Fruit fly (Drosophila melanogaster) whole organism, embryonic: ENCODE results near the gene Pp2A-29B.

Experiments
- Awh ChIP-seq: fragments of 200-800 bp; sonication (Bioruptor generic); IDR thresholded peaks from 2 replicates; pipeline ENCODE4, ENCODE4 v1.3.6; 2022; ENCODE audit warnings: missing biosample characterization, missing genetic modification characterization
- CG10431 ChIP-seq: fragments of 200-800 bp; sonication (Bioruptor generic); optimal IDR thresholded peaks from 3 replicates; lab custom pipeline; 2018; ENCODE audit warnings: missing biosample characterization, mild to moderate bottlenecking, missing genetic modification characterization
- CG10462 ChIP-seq: fragments of 200-800 bp; sonication (Bioruptor generic); optimal IDR thresholded peaks from 2 replicates; lab custom pipeline; 2016; ENCODE audit warnings: missing biosample characterization, missing genetic modification characterization
- CG12155 ChIP-seq: fragments of 200-800 bp; sonication (Bioruptor generic); optimal IDR thresholded peaks from 3 replicates; lab custom pipeline; 2016; ENCODE audit warnings: missing biosample characterization, missing genetic modification characterization
- CG12744 ChIP-seq: fragments of 200-800 bp; sonication (Bioruptor generic); optimal IDR thresholded peaks from 2 replicates; lab custom pipeline; 2016; ENCODE audit warnings: missing biosample characterization, missing genetic modification characterization
- CG1647 ChIP-seq: fragments of 200-800 bp; sonication (Bioruptor generic); optimal IDR thresholded peaks from 3 replicates; lab custom pipeline; 2016; ENCODE audit warnings: missing biosample characterization, missing genetic modification characterization
- CG17361 ChIP-seq: fragments of 200-800 bp; sonication (Bioruptor generic); IDR thresholded peaks from 3 replicates; pipeline ENCODE4 v1.3.6; 2022; ENCODE audit warnings: missing biosample characterization, missing genetic modification characterization
- CG18262 ChIP-seq: fragments of 200-800 bp; optimal IDR thresholded peaks from 3 replicates; lab custom pipeline; 2019; ENCODE audit warnings: missing biosample characterization, mild to moderate bottlenecking, missing genetic modification characterization, moderate library complexity
- CG33213 ChIP-seq: fragments of 200-800 bp; sonication (Bioruptor generic); optimal IDR thresholded peaks from 3 replicates; lab custom pipeline; 2016; ENCODE audit warnings: missing biosample characterization, missing genetic modification characterization
- CG34422 ChIP-seq: fragments of 200-800 bp; sonication (Bioruptor generic); IDR thresholded peaks from 3 replicates; pipeline ENCODE4 v1.3.6; 2022; ENCODE audit warnings: missing biosample characterization, missing genetic modification characterization
- CG42726 ChIP-seq: fragments of 200-800 bp; sonication (Bioruptor generic); IDR thresholded peaks from 2 replicates; pipeline ENCODE4 v1.3.6; 2022; ENCODE audit warnings: missing biosample characterization, missing genetic modification characterization; ENCODE audit not compliant: partially characterized antibody
- CG4282 ChIP-seq: fragments of 200-800 bp; sonication (Bioruptor generic); optimal IDR thresholded peaks from 2 replicates; lab custom pipeline; 2016; ENCODE audit warnings: missing biosample characterization, missing genetic modification characterization
- CG4404 ChIP-seq: fragments of 200-800 bp; sonication (Bioruptor generic); IDR thresholded peaks from 2 replicates; pipeline ENCODE4 v1.3.6; 2022; ENCODE audit warnings: missing biosample characterization, missing genetic modification characterization
- CG6791 ChIP-seq: fragments of 200-800 bp; sonication (Bioruptor generic); IDR thresholded peaks from 3 replicates; pipeline ENCODE4 v1.3.6; 2022; ENCODE audit warnings: missing biosample characterization, missing genetic modification characterization; ENCODE audit not compliant: partially characterized antibody
- CG7271 ChIP-seq: fragments of 200-800 bp; sonication (Bioruptor generic); optimal IDR thresholded peaks from 2 replicates; lab custom pipeline; 2018; ENCODE audit warnings: missing biosample characterization, mild to moderate bottlenecking, missing genetic modification characterization, moderate library complexity
- CG9437 ChIP-seq: fragments of 200-800 bp; sonication (Bioruptor generic); optimal IDR thresholded peaks from 2 replicates; lab custom pipeline; 2018; ENCODE audit warnings: missing biosample characterization, mild to moderate bottlenecking, missing genetic modification characterization
- CkIIα-i1 ChIP-seq: fragments of 200-800 bp; sonication (Bioruptor generic); IDR thresholded peaks from 2 replicates; pipeline ENCODE4 v1.3.6; 2022; ENCODE audit warnings: missing biosample characterization, missing genetic modification characterization
- Dip3 ChIP-seq: fragments of 200-800 bp; sonication (Bioruptor generic); optimal IDR thresholded peaks from 3 replicates; lab custom pipeline; 2016; ENCODE audit warnings: missing biosample characterization, missing genetic modification characterization
- Dll ChIP-seq: fragments of 200-800 bp; sonication (Bioruptor generic); IDR thresholded peaks from 4 replicates; pipeline ENCODE4 v1.3.6; 2022; ENCODE audit warnings: missing biosample characterization, missing genetic modification characterization; ENCODE audit not compliant: partially characterized antibody
- Fer2 ChIP-seq: fragments of 200-800 bp; sonication (Bioruptor generic); optimal IDR thresholded peaks from 2 replicates; lab custom pipeline; 2018; ENCODE audit warnings: missing biosample characterization, mild to moderate bottlenecking, missing genetic modification characterization, moderate library complexity
- HmgZ ChIP-seq: fragments of 200-800 bp; sonication (Bioruptor generic); optimal IDR thresholded peaks from 2 replicates; lab custom pipeline; 2018; ENCODE audit warnings: missing biosample characterization, mild to moderate bottlenecking, missing genetic modification characterization
- Hmr ChIP-seq: fragments of 200-800 bp; sonication (Bioruptor generic); optimal IDR thresholded peaks from 3 replicates; lab custom pipeline; 2017; ENCODE audit warnings: mild to moderate bottlenecking, missing biosample characterization, missing genetic modification reagents, missing genetic modification characterization
- Hr78 ChIP-seq, 2 experiments: fragments of 200-800 bp in 1 of 2; fragments of >200 bp in 1 of 2; sonication (Bioruptor generic) in 1 of 2; optimal IDR thresholded peaks; 2 replicates each; lab custom pipeline; 2017 to 2019; ENCODE audit warnings: missing biosample characterization in 2 of 2, missing genetic modification characterization in 2 of 2, mild to moderate bottlenecking in 1 of 2, moderate library complexity in 1 of 2
- NK7.1 ChIP-seq: fragments of 200-800 bp; sonication (Bioruptor generic); optimal IDR thresholded peaks from 3 replicates; lab custom pipeline; 2016; ENCODE audit warnings: missing biosample characterization, missing genetic modification characterization
- Sin3A ChIP-seq: fragments of >200 bp; optimal IDR thresholded peaks from 2 replicates; lab custom pipeline; 2018
- Sox100B ChIP-seq: fragments of 200-800 bp; sonication (Bioruptor generic); optimal IDR thresholded peaks from 3 replicates; lab custom pipeline; 2018; ENCODE audit warnings: missing biosample characterization, mild to moderate bottlenecking, missing genetic modification characterization
- Stat92E ChIP-seq, 3 experiments: fragments of >200 bp in 2 of 3; fragments of 200-800 bp in 1 of 3; sonication (Bioruptor generic) in 1 of 3; optimal IDR thresholded peaks; 2 replicates each; lab custom pipeline; 2017 to 2019; ENCODE audit warnings: missing biosample characterization in 3 of 3, missing genetic modification characterization in 3 of 3, mild to moderate bottlenecking in 1 of 3, moderate library complexity in 1 of 3
- Tbp ChIP-seq: fragments of >200 bp; optimal IDR thresholded peaks from 2 replicates; lab custom pipeline; 2018; ENCODE audit warnings: missing biosample characterization, missing genetic modification characterization
- Xbp1 ChIP-seq: fragments of 200-800 bp; sonication (Bioruptor generic); optimal IDR thresholded peaks from 3 replicates; lab custom pipeline; 2016; ENCODE audit warnings: missing biosample characterization, mild to moderate bottlenecking, missing genetic modification characterization
- YL-1 ChIP-seq: fragments of 200-800 bp; sonication (Bioruptor generic); optimal IDR thresholded peaks from 3 replicates; lab custom pipeline; 2017; ENCODE audit warnings: missing biosample characterization, mild to moderate bottlenecking, missing genetic modification characterization
- ac ChIP-seq: fragments of 200-800 bp; sonication (Bioruptor generic); optimal IDR thresholded peaks from 3 replicates; lab custom pipeline; 2017; ENCODE audit warnings: missing biosample characterization, mild to moderate bottlenecking, missing genetic modification characterization
- ap ChIP-seq: fragments of 200-800 bp; sonication (Bioruptor generic); IDR thresholded peaks from 2 replicates; pipeline ENCODE4 v1.3.6; 2022; ENCODE audit warnings: missing biosample characterization, missing genetic modification characterization
- bsh ChIP-seq, 2 experiments: fragments of 200-800 bp; sonication (Bioruptor generic); optimal IDR thresholded peaks; 2 replicates each; lab custom pipeline; 2017 to 2018; ENCODE audit warnings: mild to moderate bottlenecking in 2 of 2, missing biosample characterization in 2 of 2, missing genetic modification characterization in 2 of 2, moderate library complexity in 1 of 2
- crol ChIP-seq: fragments of 200-800 bp; sonication (Bioruptor generic); IDR thresholded peaks from 2 replicates; pipeline ENCODE4 v1.3.6; 2022; ENCODE audit warnings: missing biosample characterization, missing genetic modification characterization
- da ChIP-seq: fragments of 200-800 bp; sonication (Bioruptor generic); optimal IDR thresholded peaks from 2 replicates; lab custom pipeline; 2016; ENCODE audit warnings: missing biosample characterization, missing genetic modification characterization
- dan ChIP-seq: fragments of 200-800 bp; sonication (Bioruptor generic); IDR thresholded peaks from 2 replicates; pipeline ENCODE4 v1.3.6; 2022; ENCODE audit warnings: missing biosample characterization, missing genetic modification characterization
- dysf ChIP-seq: fragments of 200-800 bp; sonication (Bioruptor generic); IDR thresholded peaks from 3 replicates; pipeline ENCODE4 v1.3.6; 2022; ENCODE audit warnings: missing biosample characterization, missing genetic modification characterization
- eyg ChIP-seq: fragments of 200-800 bp; sonication (Bioruptor generic); optimal IDR thresholded peaks from 3 replicates; lab custom pipeline; 2016; ENCODE audit warnings: missing biosample characterization, missing genetic modification characterization
- grn ChIP-seq: fragments of 200-800 bp; sonication (Bioruptor generic); optimal IDR thresholded peaks from 3 replicates; lab custom pipeline; 2017; ENCODE audit warnings: missing biosample characterization, missing genetic modification characterization
- kah ChIP-seq: fragments of 200-800 bp; sonication (Bioruptor generic); optimal IDR thresholded peaks from 2 replicates; lab custom pipeline; 2018; ENCODE audit warnings: missing biosample characterization, mild to moderate bottlenecking, missing genetic modification characterization
- nau ChIP-seq: fragments of 200-800 bp; sonication (Bioruptor generic); optimal IDR thresholded peaks from 3 replicates; lab custom pipeline; 2017; ENCODE audit warnings: missing biosample characterization, mild to moderate bottlenecking, missing genetic modification characterization, missing genetic modification reagents
- nerfin-2 ChIP-seq: fragments of 200-800 bp; sonication (Bioruptor generic); IDR thresholded peaks from 2 replicates; pipeline ENCODE4 v1.3.6; 2022; ENCODE audit warnings: missing biosample characterization, missing genetic modification characterization; ENCODE audit not compliant: partially characterized antibody
- org-1 ChIP-seq: fragments of 200-800 bp; sonication (Bioruptor generic); optimal IDR thresholded peaks from 2 replicates; lab custom pipeline; 2017; ENCODE audit warnings: missing biosample characterization, missing genetic modification characterization
- pb ChIP-seq: fragments of 200-800 bp; sonication (Bioruptor generic); optimal IDR thresholded peaks from 3 replicates; lab custom pipeline; 2016; ENCODE audit warnings: missing biosample characterization, missing genetic modification characterization
- schlank ChIP-seq: fragments of 200-800 bp; sonication (Bioruptor generic); optimal IDR thresholded peaks from 2 replicates; lab custom pipeline; 2018; ENCODE audit warnings: missing biosample characterization, mild to moderate bottlenecking, missing genetic modification characterization
- so ChIP-seq: fragments of 200-800 bp; sonication (Bioruptor generic); IDR thresholded peaks from 3 replicates; pipeline ENCODE4 v1.3.6; 2022; ENCODE audit warnings: missing biosample characterization, missing genetic modification characterization
- sr ChIP-seq: fragments of 200-800 bp; sonication (Bioruptor generic); IDR thresholded peaks from 3 replicates; pipeline ENCODE4 v1.3.6; 2022; ENCODE audit warnings: missing biosample characterization, missing genetic modification characterization
- tap ChIP-seq: fragments of 200-800 bp; optimal IDR thresholded peaks from 3 replicates; lab custom pipeline; 2019; ENCODE audit warnings: missing biosample characterization, mild to moderate bottlenecking, missing genetic modification characterization, moderate library complexity
- tna ChIP-seq: fragments of 200-800 bp; sonication (Bioruptor generic); IDR thresholded peaks from 2 replicates; pipeline ENCODE4 v1.3.6; 2022; ENCODE audit warnings: missing biosample characterization, missing genetic modification characterization; ENCODE audit not compliant: partially characterized antibody
- yki ChIP-seq: fragments of >200 bp; optimal IDR thresholded peaks from 3 replicates; lab custom pipeline; 2018
- z ChIP-seq: fragments of 200-800 bp; sonication (Bioruptor generic); IDR thresholded peaks from 3 replicates; pipeline ENCODE4 v1.3.6; 2022; ENCODE audit warnings: missing biosample characterization, missing genetic modification characterization

The Pp2A-29B gene

dm6 chr2L:8376717-8377116 is 10.9 kb downstream of the Pp2A-29B start, which contains the start of the genes CG13390 and CG17294 (continued):
- TF ChIP-seq CG10431 = peak; percentile 97
- TF ChIP-seq CG12744 (GFP tag; lab: Kevin White, UChicago) = peak; percentile 96
- TF ChIP-seq CG6791 = peak; percentile 64
- TF ChIP-seq nau (GFP tag; lab: Kevin White, UChicago) = peak; percentile 99
- TF ChIP-seq CG4404 = peak; percentile 99
- TF ChIP-seq Xbp1 = peak; percentile 100
- TF ChIP-seq Fer2 = peak; percentile 100
- peak in 1 of 3 experiments; percentile 98 for TF ChIP-seq Stat92E (GFP tag; optimal IDR thresholded peaks at IDR 0.05; lab: Kevin White, UChicago)
- peak; percentile 100 for TF ChIP-seq tap
- peak; percentile 69 for TF ChIP-seq pb (GFP tag; lab: Kevin White, UChicago)
- TF ChIP-seq CG9437 (GFP tag; lab: Kevin White, UChicago) = peak; percentile 95
- TF ChIP-seq dan (GFP tag; lab: Robert Waterston, UW) = peak; percentile 97
- TF ChIP-seq yki (lab: Kevin White, UChicago) = no peak
- peak; percentile 86 for TF ChIP-seq Dll (GFP tag; lab: Robert Waterston, UW)
- TF ChIP-seq da (GFP tag; lab: Kevin White, UChicago) = peak; percentile 92
- TF ChIP-seq Sin3A = no peak
- TF ChIP-seq nerfin-2 (GFP tag; lab: Robert Waterston, UW) = peak; percentile 75; the same call in 1 of the 2 replicates
- peak; percentile 99 for TF ChIP-seq Sox100B (GFP tag; lab: Kevin White, UChicago)
- TF ChIP-seq org-1 (GFP tag; lab: Kevin White, UChicago) = peak; percentile 98
- TF ChIP-seq CG33213 (GFP tag; lab: Kevin White, UChicago) = peak; percentile 93
- TF ChIP-seq CG17361 (GFP tag; lab: Robert Waterston, UW) = peak; percentile 100
- TF ChIP-seq ap (GFP tag; lab: Robert Waterston, UW) = peak; percentile 99
- peak; percentile 92 for TF ChIP-seq grn (GFP tag; lab: Kevin White, UChicago)
- peak; percentile 100 for TF ChIP-seq CG34422
- peak; percentile 92 for TF ChIP-seq crol
- TF ChIP-seq eyg = peak; percentile 91
- peak; percentile 99 for TF ChIP-seq CG7271
- peak; percentile 100 for TF ChIP-seq Awh (GFP tag; lab: Robert Waterston, UW)
- peak; percentile 81 for TF ChIP-seq CG4282 (GFP tag; lab: Kevin White, UChicago)
- TF ChIP-seq CG42726 (GFP tag; lab: Robert Waterston, UW) = peak; percentile 63
- TF ChIP-seq CG12155 (GFP tag; lab: Kevin White, UChicago) = peak; percentile 99
- peak; percentile 100 for TF ChIP-seq dysf (GFP tag; lab: Robert Waterston, UW)
- TF ChIP-seq Dip3 (GFP tag; lab: Kevin White, UChicago) = peak; percentile 95
- peak in 1 of 2 experiments; percentile 97 for TF ChIP-seq Hr78 (GFP tag; optimal IDR thresholded peaks at IDR 0.05; lab: Kevin White, UChicago)
- peak; percentile 97 to 100 for TF ChIP-seq bsh (GFP tag; optimal IDR thresholded peaks at IDR 0.05; lab: Kevin White, UChicago)
- TF ChIP-seq Tbp = no peak
- peak; percentile 99 for TF ChIP-seq kah (GFP tag; lab: Kevin White, UChicago)
- peak; percentile 100 for TF ChIP-seq HmgZ (tag; lab: Kevin White, UChicago)
- TF ChIP-seq CG1647 (GFP tag; lab: Kevin White, UChicago) = peak; percentile 95
- TF ChIP-seq sr (GFP tag; lab: Robert Waterston, UW) = peak; percentile 98
- peak; percentile 28; the same call in 1 of the 2 replicates for TF ChIP-seq tna
- TF ChIP-seq so (GFP tag; lab: Robert Waterston, UW) = peak; percentile 100
- peak; percentile 92 for TF ChIP-seq NK7.1 (GFP tag; lab: Kevin White, UChicago)
- TF ChIP-seq YL-1 (GFP tag; lab: Kevin White, UChicago) = peak; percentile 99
- TF ChIP-seq schlank (tag; lab: Kevin White, UChicago) = peak; percentile 98
- TF ChIP-seq Hmr = peak; percentile 100
- TF ChIP-seq z (GFP tag; lab: Robert Waterston, UW) = peak; percentile 84
- peak; percentile 100 for TF ChIP-seq CG18262 (tag; lab: Kevin White, UChicago)
- peak; percentile 97 for TF ChIP-seq ac (GFP tag; lab: Kevin White, UChicago)
- TF ChIP-seq CG10462 = peak; percentile 99
- TF ChIP-seq CkIIα-i1 (GFP tag; lab: Robert Waterston, UW) = peak; percentile 98
